Fruit fly (Drosophila melanogaster) S2 (cell line): ENCODE data around the gene CG9717.

ENCODE experiments used
- CG8478 ChIP-seq: fragments of >200 bp; optimal IDR thresholded peaks from 2 replicates; lab custom pipeline; 2018
- CTCF ChIP-seq, 2 experiments: fragments of >200 bp; optimal IDR thresholded peaks; 2 replicates each; lab custom pipeline; 2018

- TF ChIP-seq CG8478, result no peak
- no peak for TF ChIP-seq CTCF (optimal IDR thresholded peaks at IDR 0.05; lab: Kevin White, UChicago)
These were observed 20.8 kb downstream of the CG9717 start for dm6 chr3R:30566181-30566902.
